Worm (Caenorhabditis elegans) whole organism, late embryonic: ENCODE data around the gene H01G02.4.

Experiments used
- C38D4.7 ChIP-seq: fragments of 200-800 bp; sonication (Bioruptor generic); optimal IDR thresholded peaks from 2 replicates; lab custom pipeline; 2018; ENCODE audit warnings: mild to moderate bottlenecking, missing genetic modification characterization, moderate library complexity, missing compliant biosample characterization
- K02D7.2 ChIP-seq: sonication (generic microtip); optimal IDR thresholded peaks from 2 replicates; lab custom pipeline; 2017; ENCODE audit warnings: mild to moderate bottlenecking, missing genetic modification characterization, missing compliant biosample characterization
- K09A11.1 ChIP-seq: sonication (generic microtip); optimal IDR thresholded peaks from 2 replicates; lab custom pipeline; 2017; ENCODE audit warnings: antibody characterized with exemption, mild to moderate bottlenecking, missing genetic modification characterization, missing compliant biosample characterization; ENCODE audit not compliant: insufficient read depth
- T23F11.4 ChIP-seq: fragments of 200-800 bp; sonication (Bioruptor generic); optimal IDR thresholded peaks from 2 replicates; lab custom pipeline; 2018; ENCODE audit warnings: mild to moderate bottlenecking, missing genetic modification characterization, missing compliant biosample characterization
- Y22D7AL.16 ChIP-seq: sonication (generic microtip); optimal IDR thresholded peaks from 2 replicates; lab custom pipeline; 2016; ENCODE audit warnings: missing genetic modification characterization, missing compliant biosample characterization
- ceh-14 ChIP-seq: sonication (generic microtip); optimal IDR thresholded peaks from 2 replicates; lab custom pipeline; 2016; ENCODE audit warnings: missing genotype, missing genetic modification characterization, missing compliant biosample characterization
- ceh-18 ChIP-seq: sonication (generic microtip); optimal IDR thresholded peaks from 2 replicates; lab custom pipeline; 2016; ENCODE audit warnings: missing genetic modification characterization, missing compliant biosample characterization
- ceh-31 ChIP-seq: sonication (generic microtip); optimal IDR thresholded peaks from 2 replicates; lab custom pipeline; 2016; ENCODE audit warnings: missing genetic modification characterization, missing compliant biosample characterization
- ceh-45 ChIP-seq: fragments of 200-800 bp; sonication (Bioruptor generic); IDR thresholded peaks from 2 replicates; pipeline ENCODE4 v1.3.6; 2022; ENCODE audit warnings: missing genetic modification reagents, missing genetic modification characterization, missing compliant biosample characterization
- ceh-48 ChIP-seq: sonication (generic microtip); optimal IDR thresholded peaks from 2 replicates; lab custom pipeline; 2016; ENCODE audit warnings: missing genetic modification characterization, inconsistent platforms, missing compliant biosample characterization
- che-1 ChIP-seq: sonication (generic microtip); optimal IDR thresholded peaks from 2 replicates; lab custom pipeline; 2016; ENCODE audit warnings: mild to moderate bottlenecking, missing genetic modification characterization, missing compliant biosample characterization
- dve-1 ChIP-seq: sonication (generic microtip); optimal IDR thresholded peaks from 2 replicates; lab custom pipeline; 2017; ENCODE audit warnings: antibody characterized with exemption, mild to moderate bottlenecking, missing genetic modification characterization, missing compliant biosample characterization
- eyg-1 ChIP-seq: sonication (generic microtip); optimal IDR thresholded peaks from 2 replicates; lab custom pipeline; 2016; ENCODE audit warnings: missing genotype, missing genetic modification characterization, missing compliant biosample characterization
- fax-1 ChIP-seq: sonication (generic microtip); optimal IDR thresholded peaks from 2 replicates; lab custom pipeline; 2016; ENCODE audit warnings: missing genotype, missing genetic modification characterization, missing compliant biosample characterization
- fkh-10 ChIP-seq: fragments of 150-350 bp; optimal IDR thresholded peaks from 2 replicates; lab custom pipeline; 2014; ENCODE audit warnings: missing biosample characterization, missing genetic modification reagents, missing genetic modification characterization
- hlh-30 ChIP-seq: sonication (generic microtip); optimal IDR thresholded peaks from 2 replicates; lab custom pipeline; 2017; ENCODE audit warnings: antibody characterized with exemption, missing genetic modification characterization, missing compliant biosample characterization; ENCODE audit not compliant: insufficient read depth
- lim-6 ChIP-seq: sonication (generic microtip); optimal IDR thresholded peaks from 2 replicates; lab custom pipeline; 2016; ENCODE audit warnings: missing genetic modification characterization, missing compliant biosample characterization
- lin-11 ChIP-seq: fragments of 200-800 bp; sonication (Bioruptor generic); optimal IDR thresholded peaks from 2 replicates; lab custom pipeline; 2018; ENCODE audit warnings: mild to moderate bottlenecking, missing genetic modification characterization, missing compliant biosample characterization
- nhr-232 ChIP-seq: sonication (generic microtip); optimal IDR thresholded peaks from 2 replicates; lab custom pipeline; 2016; ENCODE audit warnings: missing genetic modification characterization, missing compliant biosample characterization
- npax-4 ChIP-seq: sonication (generic microtip); optimal IDR thresholded peaks from 2 replicates; lab custom pipeline; 2016; ENCODE audit warnings: missing genetic modification characterization, missing compliant biosample characterization
- pha-2 ChIP-seq: sonication (generic microtip); optimal IDR thresholded peaks from 2 replicates; lab custom pipeline; 2017; ENCODE audit warnings: mild to moderate bottlenecking, missing genetic modification characterization, missing compliant biosample characterization
- pros-1 ChIP-seq: fragments of 150-350 bp; optimal IDR thresholded peaks from 2 replicates; lab custom pipeline; 2014; ENCODE audit warnings: missing biosample characterization, missing genetic modification reagents, missing genetic modification characterization
- ref-2 ChIP-seq: sonication (generic microtip); optimal IDR thresholded peaks from 2 replicates; lab custom pipeline; 2016; ENCODE audit warnings: missing genetic modification characterization, missing compliant biosample characterization
- sdc-2 ChIP-seq: sonication (generic microtip); optimal IDR thresholded peaks from 2 replicates; lab custom pipeline; 2016; ENCODE audit warnings: missing genotype, missing genetic modification characterization, missing compliant biosample characterization
- sox-2 ChIP-seq: fragments of 200-800 bp; sonication (Bioruptor generic); IDR thresholded peaks from 2 replicates; pipeline ENCODE4 v1.3.6; 2022; ENCODE audit warnings: missing genetic modification reagents, missing genetic modification characterization, missing compliant biosample characterization
- sox-4 ChIP-seq: sonication (generic microtip); optimal IDR thresholded peaks from 2 replicates; lab custom pipeline; 2017; ENCODE audit warnings: mild to moderate bottlenecking, missing genetic modification characterization, inconsistent platforms, missing compliant biosample characterization
- unc-3 ChIP-seq, 2 experiments: fragments of 200-800 bp in 1 of 2; sonication (Bioruptor generic) in 1 of 2; sonication (generic microtip) in 1 of 2; conservative IDR thresholded peaks in 1 of 2; optimal IDR thresholded peaks in 1 of 2; 2 replicates each; pipeline versions ENCODE4 v1.3.6 to Lab custom; 2016 to 2022; ENCODE audit warnings: missing compliant biosample characterization in 2 of 2, missing genetic modification characterization in 2 of 2, missing genetic modification reagents in 1 of 2
- unc-42 ChIP-seq: sonication (generic microtip); optimal IDR thresholded peaks from 2 replicates; lab custom pipeline; 2016; ENCODE audit warnings: missing genotype, missing genetic modification characterization, missing compliant biosample characterization
- unc-55 ChIP-seq: sonication (generic microtip); optimal IDR thresholded peaks from 2 replicates; lab custom pipeline; 2017; ENCODE audit warnings: missing biosample characterization, missing genetic modification reagents, missing genetic modification characterization
- unc-86 ChIP-seq: sonication (generic microtip); optimal IDR thresholded peaks from 2 replicates; lab custom pipeline; 2016; ENCODE audit warnings: missing genetic modification characterization, missing compliant biosample characterization
- ztf-16 ChIP-seq: sonication (generic microtip); optimal IDR thresholded peaks from 2 replicates; lab custom pipeline; 2017; ENCODE audit warnings: missing genetic modification characterization, missing compliant biosample characterization

The H01G02.4 gene

DNA sequence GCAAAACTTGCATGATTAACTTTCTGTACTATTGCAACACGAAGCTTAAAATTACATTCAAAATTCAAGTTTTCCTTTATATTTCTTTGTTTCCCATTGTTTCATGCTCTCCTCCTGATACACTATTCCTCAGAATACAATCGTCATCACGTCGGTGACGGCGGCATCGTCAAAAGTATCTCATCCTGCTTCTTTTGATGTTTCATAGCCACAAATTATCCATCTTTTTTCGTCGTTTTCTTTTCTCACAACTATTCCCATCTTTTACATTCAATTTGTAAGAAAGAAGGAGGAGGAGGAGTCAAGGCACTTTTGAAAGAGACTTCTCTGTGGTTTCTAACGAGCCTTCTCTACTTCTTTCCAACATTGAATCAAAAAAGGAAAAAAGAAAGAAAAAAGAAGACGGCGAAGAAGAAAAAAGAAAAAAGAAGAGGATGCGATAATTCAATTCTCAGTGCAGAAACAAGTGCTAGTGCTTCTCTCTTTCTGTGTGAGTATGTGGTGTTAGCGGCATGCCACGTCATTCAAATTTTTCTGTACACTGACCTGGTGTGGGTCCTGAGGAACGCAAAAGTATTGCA, 14.5 kb downstream of the H01G02.4 start:
- TF ChIP-seq sox-4 (tag; lab: Kevin White, UChicago) (no peak), unc-42 (tag; lab: Kevin White, UChicago) (peak; percentile 93), fkh-10 (GFP tag; lab: Kevin White, UChicago) (no peak)

DNA sequence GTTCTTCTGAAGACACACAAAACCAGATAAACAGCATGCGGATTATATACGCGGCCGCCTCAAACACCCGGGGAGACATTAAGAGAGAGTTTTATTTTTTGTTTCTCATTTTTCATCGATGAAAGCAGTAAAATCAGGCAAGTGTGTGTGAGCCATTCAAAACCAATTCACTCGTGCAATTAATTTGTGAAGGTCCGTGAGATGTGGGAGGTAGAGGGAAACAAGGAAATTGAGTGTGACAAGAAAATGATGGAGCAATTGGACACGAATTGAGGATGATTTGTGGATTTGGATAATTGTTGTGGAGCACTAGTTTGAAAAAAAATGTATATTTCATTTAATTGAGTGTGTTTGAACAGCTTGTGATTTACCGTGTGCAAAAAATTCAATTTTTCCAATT, 15.2 kb downstream of the H01G02.4 start:
- TF ChIP-seq unc-42 (tag; lab: Kevin White, UChicago) (no peak), T23F11.4 (GFP tag; lab: Kevin White, UChicago) (no peak), ceh-48 (tag; lab: Kevin White, UChicago) (no peak), unc-3 (GFP tag; conservative IDR thresholded peaks at IDR 0.05; lab: Robert Waterston, UW) (no peak), unc-3 (tag; optimal IDR thresholded peaks at IDR 0.05; lab: Kevin White, UChicago) (no peak), nhr-232 (tag; lab: Kevin White, UChicago) (no peak), ceh-14 (no peak)

DNA sequence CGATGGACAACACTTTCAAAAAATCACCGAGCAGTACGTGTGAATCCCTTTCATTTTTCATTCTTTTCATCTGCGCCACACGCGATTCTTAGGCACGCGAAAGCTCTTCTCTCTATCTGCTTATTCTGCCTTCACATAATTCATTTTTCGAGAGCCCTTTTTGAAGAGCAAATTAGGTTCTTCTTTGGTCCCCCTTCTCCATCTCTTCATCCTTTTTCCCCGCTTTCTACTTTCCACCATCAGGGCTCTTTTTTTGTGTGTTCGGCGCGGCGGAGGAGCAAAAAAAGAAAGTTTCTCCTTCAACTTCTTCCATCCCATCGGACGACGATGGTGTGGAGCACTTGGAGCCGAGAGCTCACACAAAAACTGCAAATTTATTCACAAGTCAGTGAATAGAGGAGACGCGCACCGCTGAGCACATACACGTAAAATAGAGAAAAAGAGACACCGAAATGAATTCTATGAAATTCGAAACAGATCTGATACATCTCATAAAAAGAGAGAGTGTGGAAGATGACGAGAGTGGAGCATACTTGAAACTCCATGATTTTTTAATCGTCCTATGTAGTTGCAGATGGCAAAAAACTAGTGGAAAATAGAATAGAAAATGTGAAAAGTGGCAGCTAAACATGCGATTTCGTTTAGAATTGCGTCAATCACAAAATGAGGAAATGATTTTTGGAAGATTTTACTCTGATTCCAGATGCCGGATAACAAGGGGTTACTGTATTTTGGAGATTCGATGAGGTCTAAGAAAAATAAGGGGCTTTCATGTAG, 17.7 kb downstream of the H01G02.4 start:
- peak; percentile 44 for TF ChIP-seq ceh-31 (tag; lab: Kevin White, UChicago)
- no peak for TF ChIP-seq K02D7.2
- TF ChIP-seq unc-55 = no peak
- TF ChIP-seq lim-6 = no peak
- TF ChIP-seq che-1 (tag; lab: Kevin White, UChicago) = no peak
- no peak for TF ChIP-seq unc-86 (tag; lab: Kevin White, UChicago)
- TF ChIP-seq nhr-232 (tag; lab: Kevin White, UChicago) = no peak
- no peak for TF ChIP-seq C38D4.7 (GFP tag; lab: Kevin White, UChicago)
- TF ChIP-seq K09A11.1 (tag; lab: Kevin White, UChicago) = no peak
- no peak for TF ChIP-seq sox-2 (GFP tag; lab: Robert Waterston, UW)
- no peak for TF ChIP-seq dve-1 (tag; lab: Kevin White, UChicago)
- TF ChIP-seq fax-1 = no peak
- no peak for TF ChIP-seq pros-1 (tag; lab: Kevin White, UChicago)
- peak; percentile 93 for TF ChIP-seq unc-42 (tag; lab: Kevin White, UChicago)
- no peak for TF ChIP-seq Y22D7AL.16 (tag; lab: Kevin White, UChicago)
- TF ChIP-seq ceh-45 (GFP tag; lab: Robert Waterston, UW) = no peak
- no peak for TF ChIP-seq hlh-30 (tag; lab: Kevin White, UChicago)
- peak; percentile 18 for TF ChIP-seq ref-2
- no peak for TF ChIP-seq eyg-1 (tag; lab: Kevin White, UChicago)
- no peak for TF ChIP-seq ztf-16 (tag; lab: Kevin White, UChicago)
- TF ChIP-seq lin-11 (tag; lab: Kevin White, UChicago) = no peak

DNA sequence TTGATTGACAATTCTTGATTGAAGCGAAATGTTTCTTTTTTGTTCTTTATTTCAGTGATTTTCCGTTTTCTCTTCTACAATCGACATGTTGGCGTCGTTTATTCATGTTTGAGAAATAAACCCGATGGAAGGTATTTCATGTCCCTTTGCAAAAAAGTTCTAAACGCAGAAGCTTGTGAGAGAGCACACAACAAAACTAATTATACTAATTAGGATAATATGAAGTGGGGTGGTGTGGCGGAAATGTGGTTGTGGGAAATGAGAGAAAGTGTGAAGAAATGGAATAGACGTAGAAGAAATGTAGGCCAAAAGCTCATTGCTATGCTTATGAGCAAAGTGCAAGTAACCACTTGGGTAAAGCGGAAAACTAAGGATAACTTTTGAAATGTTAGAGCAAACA, 20.1 kb downstream of the H01G02.4 start:
- TF ChIP-seq ceh-18 = no peak
- peak; percentile 89 for TF ChIP-seq unc-42 (tag; lab: Kevin White, UChicago)

DNA sequence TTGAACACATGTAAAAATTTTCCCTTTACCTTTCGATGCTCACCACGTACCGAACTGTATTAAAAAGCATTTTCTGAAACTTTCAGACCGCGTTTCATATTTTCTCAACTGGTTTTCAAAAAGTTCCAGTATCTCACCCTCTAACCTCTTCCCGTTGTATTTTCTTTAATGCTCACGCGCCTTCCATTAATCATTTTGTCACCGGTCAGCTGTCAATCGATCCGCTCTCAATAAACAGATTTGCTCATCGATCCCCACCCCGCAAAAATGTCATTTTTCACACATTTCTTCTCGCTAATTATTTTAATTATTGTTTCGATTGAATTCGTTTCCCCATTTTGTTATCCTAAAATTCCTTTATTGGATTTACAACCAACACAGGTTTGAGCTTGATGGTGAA, 23.9 kb downstream of the H01G02.4 start, which contains the start of gene lpr-2:
Gene lpr-2 (plus strand): TSS at position 189 of the 400 bp plus-strand sequence.
- TF ChIP-seq pha-2 (tag; lab: Kevin White, UChicago) = no peak
- TF ChIP-seq unc-3 (GFP tag; conservative IDR thresholded peaks at IDR 0.05; lab: Robert Waterston, UW) = no peak
- TF ChIP-seq unc-3 (tag; optimal IDR thresholded peaks at IDR 0.05; lab: Kevin White, UChicago) = no peak
- TF ChIP-seq unc-55 = peak; percentile 75
- TF ChIP-seq sdc-2 (tag; lab: Kevin White, UChicago) = no peak
- no peak for TF ChIP-seq npax-4 (tag; lab: Kevin White, UChicago)
